Worm (Caenorhabditis elegans): ENCODE measurements around the gene W04G3.11.

Gene W04G3.11

ce11 chrX:11073358-11073757 lies 15.6 kb upstream of the W04G3.11 start, which contains the start of gene W04G3.5:
W04G3.5 (plus strand) TSS chrX:11073658.
- no peak for TF ChIP-seq aly-2 (tag; optimal IDR thresholded peaks at IDR 0.05)
- TF ChIP-seq mab-5 (tag; optimal IDR thresholded peaks at IDR 0.05), result no peak
- TF ChIP-seq Y55F3AM.14 (GFP tag; optimal IDR thresholded peaks at IDR 0.05), result no peak
- no peak for TF ChIP-seq skn-1 (tag; optimal IDR thresholded peaks at IDR 0.05)

DNA sequence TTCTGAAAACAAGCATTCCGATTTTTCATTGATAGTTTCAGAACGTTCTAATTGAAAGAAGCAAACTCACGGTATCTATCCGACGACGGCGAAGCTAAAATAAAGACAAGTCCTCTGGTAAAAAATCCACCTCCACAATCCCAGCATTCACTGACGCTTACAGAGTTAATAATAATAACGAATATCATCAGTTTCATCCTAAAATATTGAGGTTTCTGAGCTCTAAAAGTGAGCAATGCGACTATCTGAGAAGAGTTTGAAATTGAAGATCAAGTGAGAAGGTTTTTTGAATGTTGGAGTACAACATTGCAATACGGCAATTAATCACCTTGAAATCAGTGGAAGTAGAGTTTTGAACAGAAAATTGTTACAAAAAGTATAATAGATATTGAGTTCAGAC lies 12.5 kb upstream of the W04G3.11 start, which contains the start of gene W04G3.12:
Gene W04G3.12, minus strand, starts transcription at position 311 of the 400 bp plus-strand sequence.
- TF ChIP-seq nhr-129 (tag; optimal IDR thresholded peaks at IDR 0.05) (no peak), sem-4 (tag; optimal IDR thresholded peaks at IDR 0.05) (no peak), nhr-25 (tag; optimal IDR thresholded peaks at IDR 0.05) (no peak), unc-55 (GFP tag; optimal IDR thresholded peaks at IDR 0.05) (no peak), ama-1 (optimal IDR thresholded peaks at IDR 0.05) (no peak), lin-13 (GFP tag; optimal IDR thresholded peaks at IDR 0.05) (no peak), blmp-1 (tag; optimal IDR thresholded peaks at IDR 0.05; ENCODE audit: insufficient read depth) (no peak), nhr-23 (tag; optimal IDR thresholded peaks at IDR 0.05) (no peak), peb-1 (tag; optimal IDR thresholded peaks at IDR 0.05) (no peak), elt-1 (tag; optimal IDR thresholded peaks at IDR 0.05) (no peak), nhr-10 (tag; optimal IDR thresholded peaks at IDR 0.05) (no peak)

ce11 chrX:11078150-11078549 lies 10.8 kb upstream of the W04G3.11 start, which contains the start of gene W04G3.10:
W04G3.10 (minus strand) TSS chrX:11078250.
- TF ChIP-seq lin-13 (GFP tag; optimal IDR thresholded peaks at IDR 0.05) (no peak), R02D3.7 (tag; optimal IDR thresholded peaks at IDR 0.05) (no peak), mbf-1 (tag; optimal IDR thresholded peaks at IDR 0.05) (no peak), unc-39 (tag; optimal IDR thresholded peaks at IDR 0.05) (no peak), mab-5 (tag; optimal IDR thresholded peaks at IDR 0.05) (no peak)

- TF ChIP-seq dmd-4 (tag; optimal IDR thresholded peaks at IDR 0.05) (no peak), ama-1 (optimal IDR thresholded peaks at IDR 0.05) (no peak), fos-1 (tag; optimal IDR thresholded peaks at IDR 0.05) (no peak), unc-55 (GFP tag; optimal IDR thresholded peaks at IDR 0.05) (no peak), ztf-1 (GFP tag; conservative IDR thresholded peaks at IDR 0.05) (no peak)
Measured at ce11 chrX:11079667-11080066, 9.3 kb upstream of the W04G3.11 start, which contains the start of gene W04G3.13. W04G3.13 (minus strand) TSS chrX:11079767.

DNA sequence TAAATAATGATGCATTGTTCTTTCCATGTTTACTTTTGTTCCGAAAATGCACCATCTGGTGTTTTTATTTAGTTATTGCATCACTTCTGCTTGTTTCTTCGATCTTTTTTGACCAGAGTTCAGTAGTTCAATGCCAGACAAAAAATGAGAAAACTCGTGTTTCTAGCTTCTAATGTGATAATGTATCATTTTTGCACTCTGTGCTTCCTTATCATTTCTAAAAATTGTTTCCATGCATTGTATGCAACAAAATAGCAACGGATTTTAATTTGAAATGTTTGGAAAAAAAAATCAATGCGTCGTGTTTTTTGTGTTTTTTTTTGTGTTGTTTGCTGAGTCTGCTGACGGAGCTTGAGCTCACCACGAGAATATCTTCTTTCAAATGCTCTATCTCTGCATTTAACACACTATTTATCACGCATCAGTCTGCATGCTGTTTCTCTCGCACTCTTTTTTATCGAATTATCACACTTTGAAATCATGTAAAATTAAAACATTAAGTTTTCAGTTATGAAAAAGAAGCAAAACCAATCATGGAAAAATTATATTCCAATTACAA lies 8.7 kb upstream of the W04G3.11 start, which contains the start of gene sulp-7:
Gene sulp-7, plus strand, starts transcription at position 509 of the 559 bp plus-strand sequence.
- peak; percentile 15 for TF ChIP-seq C34F6.9 (tag; optimal IDR thresholded peaks at IDR 0.05)
- no peak for TF ChIP-seq mdl-1 (tag; optimal IDR thresholded peaks at IDR 0.05)
- peak; percentile 44 for TF ChIP-seq crh-2 (tag; optimal IDR thresholded peaks at IDR 0.05)
- TF ChIP-seq nhr-129 (tag; optimal IDR thresholded peaks at IDR 0.05), result peak; percentile 43
- no peak for TF ChIP-seq lin-11 (tag; optimal IDR thresholded peaks at IDR 0.05)
- TF ChIP-seq ztf-4 (tag; optimal IDR thresholded peaks at IDR 0.05), result no peak

DNA sequence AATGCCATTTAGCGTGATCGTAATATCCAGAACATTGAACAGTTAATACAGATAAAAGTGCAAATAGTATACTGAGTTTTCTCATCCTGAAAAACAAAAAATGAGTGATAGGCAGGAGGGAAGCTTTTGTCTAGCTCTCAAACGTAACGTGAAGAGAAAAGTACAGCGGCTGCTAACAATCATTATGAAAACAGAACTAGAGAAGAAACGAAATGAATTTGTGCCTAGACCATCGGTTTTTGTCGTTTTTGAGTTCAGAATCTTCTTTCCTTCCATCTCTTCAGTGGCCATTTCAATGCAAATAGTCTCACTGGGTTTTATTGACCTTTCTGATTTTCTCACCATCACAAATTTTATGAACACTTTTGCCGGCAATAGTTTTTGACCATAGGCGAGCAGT lies 3.8 kb upstream of the W04G3.11 start, which contains the start of gene W04G3.7:
Gene W04G3.7, minus strand, starts transcription at position 101 of the 400 bp plus-strand sequence.
- no peak for TF ChIP-seq fos-1 (tag; optimal IDR thresholded peaks at IDR 0.05)
- TF ChIP-seq gmeb-1 (tag; optimal IDR thresholded peaks at IDR 0.05), result no peak
- no peak for TF ChIP-seq unc-39 (tag; optimal IDR thresholded peaks at IDR 0.05)
- TF ChIP-seq ztf-4 (tag; optimal IDR thresholded peaks at IDR 0.05), result no peak
- no peak for TF ChIP-seq alr-1 (tag; optimal IDR thresholded peaks at IDR 0.05)
- TF ChIP-seq lin-39 (tag; optimal IDR thresholded peaks at IDR 0.05), result no peak
- TF ChIP-seq unc-55 (GFP tag; optimal IDR thresholded peaks at IDR 0.05), result no peak
- TF ChIP-seq unc-62 (GFP tag; optimal IDR thresholded peaks at IDR 0.05), result no peak
- no peak for TF ChIP-seq nhr-129 (tag; optimal IDR thresholded peaks at IDR 0.05)
- TF ChIP-seq ZK546.5 (tag; optimal IDR thresholded peaks at IDR 0.05), result no peak
- no peak for TF ChIP-seq sma-3 (GFP tag; optimal IDR thresholded peaks at IDR 0.05)
- TF ChIP-seq egl-27 (tag; optimal IDR thresholded peaks at IDR 0.05), result no peak
- no peak for TF ChIP-seq nhr-21 (tag; optimal IDR thresholded peaks at IDR 0.05)
